Worm (Caenorhabditis elegans): Measurements from ENCODE around the gene ugt-37.

DNA sequence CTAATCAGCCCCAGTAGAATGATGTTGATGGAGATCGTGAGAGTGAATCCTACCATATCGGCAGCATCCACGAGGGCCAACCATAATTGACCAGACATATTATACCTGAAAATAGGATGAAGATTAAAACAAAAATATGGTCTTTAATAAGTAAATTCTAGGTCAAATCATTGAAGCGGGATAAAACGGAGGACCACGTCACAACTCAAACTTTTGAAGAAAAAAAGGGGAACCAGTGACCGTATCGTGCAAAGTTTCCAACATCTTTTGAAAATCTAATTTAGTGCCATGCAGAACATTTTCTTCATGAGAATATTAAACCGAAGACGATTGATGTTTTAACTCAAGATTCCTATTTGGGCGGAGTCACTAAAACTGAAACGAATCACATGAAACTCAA, 6.8 kb downstream of the ugt-37 start, which contains the start of gene str-112:
- TF ChIP-seq unc-86 (tag; optimal IDR thresholded peaks at IDR 0.05), result no peak
- TF ChIP-seq unc-62 (GFP tag; optimal IDR thresholded peaks at IDR 0.05), result no peak
- no peak for TF ChIP-seq mep-1 (tag; optimal IDR thresholded peaks at IDR 0.05)
- TF ChIP-seq pqm-1 (tag; optimal IDR thresholded peaks at IDR 0.05), result no peak
- TF ChIP-seq dsc-1 (tag; optimal IDR thresholded peaks at IDR 0.05), result no peak
- no peak for TF ChIP-seq nhr-12 (tag; optimal IDR thresholded peaks at IDR 0.05)
- no peak for TF ChIP-seq fkh-4 (tag; optimal IDR thresholded peaks at IDR 0.05; ENCODE audit: borderline replicate concordance)
- TF ChIP-seq ztf-11 (tag; optimal IDR thresholded peaks at IDR 0.05), result no peak

Data from whole organism, L1 larva.